Worm (Caenorhabditis elegans): ENCODE results near the gene C18H9.1.

C18H9.1 gene

DNA sequence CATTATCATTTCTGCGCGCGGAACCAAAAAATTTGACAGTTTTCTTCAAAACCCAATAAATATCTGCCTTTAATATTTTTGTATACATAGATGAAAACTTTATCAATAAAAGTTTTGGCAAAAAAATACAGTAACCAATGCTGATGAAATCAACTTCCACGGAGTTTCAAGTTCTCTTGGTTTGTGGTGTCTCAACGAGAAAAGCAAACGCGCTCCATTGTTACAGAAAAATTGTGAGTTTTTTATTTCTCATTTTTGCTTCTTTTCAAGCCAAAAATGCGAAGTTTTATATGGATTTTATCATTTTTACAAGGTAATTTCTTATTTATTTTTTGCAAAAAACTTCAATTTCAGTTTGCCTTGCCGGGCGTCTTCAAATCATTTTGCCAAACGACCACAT is 35.8 kb downstream of the C18H9.1 start, which contains the start of gene T14B4.3:
Gene T14B4.3 (plus strand): TSS at position 264 of the 400 bp plus-strand sequence.
- TF ChIP-seq skn-1 (tag; optimal IDR thresholded peaks at IDR 0.05) (peak; percentile 43), sox-4 (tag; optimal IDR thresholded peaks at IDR 0.05) (peak; percentile 20), snu-23 (GFP tag; optimal IDR thresholded peaks at IDR 0.05) (peak; percentile 60), nhr-19 (GFP tag; conservative IDR thresholded peaks at IDR 0.05) (peak; percentile 31; the same call in 1 of the 2 replicates), hlh-17 (GFP tag; optimal IDR thresholded peaks at IDR 0.05; ENCODE audit: borderline replicate concordance) (no peak), tlp-1 (tag; optimal IDR thresholded peaks at IDR 0.05) (no peak), efl-1 (optimal IDR thresholded peaks at IDR 0.05) (peak; percentile 75 to 82), efl-1 (GFP tag; optimal IDR thresholded peaks at IDR 0.05 in 1 of 2) (peak; percentile 57 to 96), ztf-4 (tag; optimal IDR thresholded peaks at IDR 0.05) (no peak), elt-3 (tag; optimal IDR thresholded peaks at IDR 0.05) (peak in 1 of 6 experiments; percentile 47), lir-3 (tag; optimal IDR thresholded peaks at IDR 0.05; ENCODE audit: poor library complexity) (peak; percentile 77), nhr-85 (tag) (peak; percentile 43), ces-1 (GFP tag; optimal IDR thresholded peaks at IDR 0.05) (no peak), mdl-1 (tag; optimal IDR thresholded peaks at IDR 0.05) (peak in 1 of 2 experiments; percentile 35), lin-14 (GFP tag; optimal IDR thresholded peaks at IDR 0.05) (peak; percentile 75), C04F5.9 (tag; optimal IDR thresholded peaks at IDR 0.05) (peak; percentile 4), nhr-47 (tag; optimal IDR thresholded peaks at IDR 0.05) (peak; percentile 61), egl-27 (tag; optimal IDR thresholded peaks at IDR 0.05) (no peak), ama-1 (optimal IDR thresholded peaks at IDR 0.05) (no peak), isw-1 (GFP tag; IDR thresholded peaks at IDR 0.05) (peak; percentile 32), ceh-88 (GFP tag; IDR thresholded peaks at IDR 0.05) (0 out of 2 replicates have a peak, but pooled peaks have one; percentile 45), irx-1 (tag; optimal IDR thresholded peaks at IDR 0.05) (no peak), dpl-1 (GFP tag; optimal IDR thresholded peaks at IDR 0.05) (peak; percentile 53 to 72 (median 71)), nhr-90 (tag; optimal IDR thresholded peaks at IDR 0.05; ENCODE audit: poor library complexity) (peak; percentile 59), xbp-1 (tag; optimal IDR thresholded peaks at IDR 0.05) (peak; percentile 50), mep-1 (tag; optimal IDR thresholded peaks at IDR 0.05) (peak; percentile 57), jun-1 (tag; optimal IDR thresholded peaks at IDR 0.05) (peak; percentile 26), ztf-11 (tag; optimal IDR thresholded peaks at IDR 0.05) (peak in 1 of 2 experiments; percentile 67), nhr-237 (tag; optimal IDR thresholded peaks at IDR 0.05) (peak; percentile 6), rnt-1 (tag; optimal IDR thresholded peaks at IDR 0.05) (peak; percentile 88), snpc-4 (tag; optimal IDR thresholded peaks at IDR 0.05) (no peak), C16A3.4 (tag; optimal IDR thresholded peaks at IDR 0.05) (peak; percentile 83), blmp-1 (tag; optimal IDR thresholded peaks at IDR 0.05) (peak; percentile 61), vab-15 (tag; optimal IDR thresholded peaks at IDR 0.05) (peak; percentile 20), ceh-63 (GFP tag; optimal IDR thresholded peaks at IDR 0.05) (no peak), pax-3 (tag; optimal IDR thresholded peaks at IDR 0.05) (peak; percentile 52), lin-35 (GFP tag; optimal IDR thresholded peaks at IDR 0.05) (peak; percentile 57 to 85), nhr-84 (tag; optimal IDR thresholded peaks at IDR 0.05) (no peak), aha-1 (tag; optimal IDR thresholded peaks at IDR 0.05) (no peak), zip-4 (GFP tag; optimal IDR thresholded peaks at IDR 0.05) (no peak), tbx-2 (tag; optimal IDR thresholded peaks at IDR 0.05) (peak; percentile 54), ceh-82 (tag; optimal IDR thresholded peaks at IDR 0.05) (peak in 2 of 3 experiments; percentile 41 to 64), nhr-20 (tag; optimal IDR thresholded peaks at IDR 0.05) (peak; percentile 57), lin-13 (GFP tag; optimal IDR thresholded peaks at IDR 0.05) (peak; percentile 59), lsy-2 (tag; optimal IDR thresholded peaks at IDR 0.05) (peak; percentile 68 to 88), F16B12.6 (tag; optimal IDR thresholded peaks at IDR 0.05) (peak; percentile 46), nhr-77 (tag; optimal IDR thresholded peaks at IDR 0.05) (peak; percentile 28), mef-2 (tag; optimal IDR thresholded peaks at IDR 0.05) (no peak), lin-15B (tag; optimal IDR thresholded peaks at IDR 0.05) (peak; percentile 78), unc-86 (tag; optimal IDR thresholded peaks at IDR 0.05) (peak; percentile 14), grh-1 (GFP tag; IDR thresholded peaks at IDR 0.05) (no peak), swsn-7 (tag; optimal IDR thresholded peaks at IDR 0.05) (peak; percentile 45), fkh-8 (tag; optimal IDR thresholded peaks at IDR 0.05) (peak; percentile 56)
